Fruit fly (Drosophila melanogaster) whole organism, prepupa: Measurements from ENCODE around the gene Dad1.

Experiments
- Lpt ChIP-seq: fragments of 200-800 bp; sonication (Bioruptor generic); optimal IDR thresholded peaks from 3 replicates; lab custom pipeline; 2016; ENCODE audit warnings: missing biosample characterization, missing genetic modification characterization
- acj6 ChIP-seq: fragments of 200-800 bp; sonication (Bioruptor generic); optimal IDR thresholded peaks from 3 replicates; lab custom pipeline; 2016; ENCODE audit warnings: missing biosample characterization, missing genetic modification characterization
- fd59A ChIP-seq: fragments of 200-800 bp; sonication (Bioruptor generic); optimal IDR thresholded peaks from 2 replicates; lab custom pipeline; 2017; ENCODE audit warnings: missing biosample characterization, mild to moderate bottlenecking, missing genetic modification characterization, missing genetic modification reagents

- TF ChIP-seq fd59A (GFP tag; lab: Kevin White, UChicago) (no peak), acj6 (no peak), Lpt (GFP tag; lab: Kevin White, UChicago) (no peak)
Measured at dm6 chr2L:8393122-8393521, 9.2 kb upstream of the Dad1 start, which contains the start of gene Acp29AB.
